Fruit fly (Drosophila melanogaster) whole organism, embryonic: ENCODE measurements around the gene CG31808.

Experiments
- CG10147 ChIP-seq: fragments of 200-800 bp; sonication (Bioruptor generic); optimal IDR thresholded peaks from 2 replicates; lab custom pipeline; 2019; ENCODE audit warnings: missing biosample characterization, mild to moderate bottlenecking, missing genetic modification characterization, moderate library complexity
- CG11504 ChIP-seq: fragments of 200-800 bp; sonication (Bioruptor generic); optimal IDR thresholded peaks from 3 replicates; lab custom pipeline; 2019; ENCODE audit warnings: missing biosample characterization, mild to moderate bottlenecking, missing genetic modification characterization, moderate library complexity
- CG15696 ChIP-seq: fragments of 200-800 bp; sonication (Bioruptor generic); optimal IDR thresholded peaks from 2 replicates; lab custom pipeline; 2019; ENCODE audit warnings: missing biosample characterization, mild to moderate bottlenecking, missing genetic modification characterization, moderate library complexity
- CG7357 ChIP-seq: fragments of 200-800 bp; sonication (Bioruptor generic); IDR thresholded peaks from 3 replicates; pipeline ENCODE4 v1.3.6; 2022; ENCODE audit warnings: missing biosample characterization, missing genetic modification characterization
- CG7928 ChIP-seq: fragments of 200-800 bp; sonication (Bioruptor generic); optimal IDR thresholded peaks from 2 replicates; lab custom pipeline; 2017; ENCODE audit warnings: missing biosample characterization, mild to moderate bottlenecking, missing genetic modification characterization
- Dll ChIP-seq: fragments of 200-800 bp; sonication (Bioruptor generic); IDR thresholded peaks from 4 replicates; pipeline ENCODE4 v1.3.6; 2022; ENCODE audit warnings: missing biosample characterization, missing genetic modification characterization; ENCODE audit not compliant: partially characterized antibody
- chif ChIP-seq, 2 experiments: fragments of 200-800 bp; sonication (Bioruptor generic); optimal IDR thresholded peaks; 3 replicates each; lab custom pipeline; 2016; ENCODE audit warnings: missing biosample characterization in 2 of 2, missing genetic modification characterization in 2 of 2
- odd ChIP-seq: fragments of 200-800 bp; sonication (Bioruptor generic); optimal IDR thresholded peaks from 2 replicates; lab custom pipeline; 2017; ENCODE audit warnings: missing biosample characterization, mild to moderate bottlenecking, missing genetic modification characterization
- trh ChIP-seq: fragments of 200-800 bp; sonication (Bioruptor generic); optimal IDR thresholded peaks from 2 replicates; lab custom pipeline; 2016; ENCODE audit warnings: missing biosample characterization, missing genetic modification characterization

DNA sequence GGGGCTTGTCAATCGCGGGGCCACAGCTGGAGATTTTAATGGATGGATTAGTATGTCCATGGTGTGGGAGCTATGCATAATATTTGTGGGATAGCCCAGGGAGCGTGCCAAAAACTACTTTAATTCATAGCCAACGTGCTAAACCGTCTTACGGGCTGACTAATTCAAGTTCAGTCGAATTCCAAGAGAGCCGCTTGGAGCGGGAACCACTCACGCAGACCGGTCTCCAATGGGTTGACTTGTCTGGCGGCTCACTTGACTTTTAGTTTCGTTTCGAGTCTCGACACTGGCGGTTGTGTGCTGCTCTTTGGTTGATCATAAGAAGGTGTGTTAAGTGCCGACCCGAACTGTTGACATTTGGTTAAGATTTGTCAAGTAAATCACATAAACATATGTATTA is 38.1 kb upstream of the CG31808 start, which contains the start of gene yellow-b:
- TF ChIP-seq Dll (GFP tag; lab: Robert Waterston, UW): no peak
- no peak for TF ChIP-seq CG15696 (tag; lab: Kevin White, UChicago)
- TF ChIP-seq CG7357 (GFP tag; lab: Robert Waterston, UW): no peak
- TF ChIP-seq trh (GFP tag; lab: Kevin White, UChicago): no peak
- TF ChIP-seq odd (GFP tag; lab: Kevin White, UChicago): no peak
- TF ChIP-seq CG7928 (GFP tag; lab: Kevin White, UChicago): no peak
- TF ChIP-seq chif (GFP tag; optimal IDR thresholded peaks at IDR 0.05; lab: Kevin White, UChicago): no peak
- TF ChIP-seq CG11504: no peak
- TF ChIP-seq CG10147 (GFP tag; lab: Kevin White, UChicago): no peak
